Worm (Caenorhabditis elegans) whole organism, young adult: ENCODE measurements around the gene F25E5.1.

Source experiments
- D2030.7 ChIP-seq: fragments of 200-800 bp; sonication (Bioruptor generic); IDR thresholded peaks from 2 replicates; pipeline ENCODE4 v1.3.6; 2022; ENCODE audit warnings: missing genetic modification reagents, missing genetic modification characterization, missing compliant biosample characterization
- F10E7.11 ChIP-seq: sonication (generic microtip); optimal IDR thresholded peaks from 2 replicates; lab custom pipeline; 2017; ENCODE audit warnings: mild to moderate bottlenecking, missing genetic modification characterization, moderate library complexity, missing compliant biosample characterization
- F37B4.10 ChIP-seq: fragments of 200-800 bp; sonication (Bioruptor generic); IDR thresholded peaks from 2 replicates; pipeline ENCODE4 v1.3.6; 2022; ENCODE audit warnings: missing genetic modification characterization, missing compliant biosample characterization
- F39B2.1 ChIP-seq: fragments of 200-800 bp; sonication (Bioruptor generic); IDR thresholded peaks from 2 replicates; pipeline ENCODE4 v1.3.6; 2022; ENCODE audit warnings: missing genetic modification reagents, missing genetic modification characterization, missing compliant biosample characterization
- F49E8.2 ChIP-seq: sonication (generic microtip); optimal IDR thresholded peaks from 3 replicates; lab custom pipeline; 2017; ENCODE audit warnings: missing genetic modification characterization, mild to moderate bottlenecking, missing compliant biosample characterization, antibody characterized with exemption, moderate library complexity; ENCODE audit not compliant: insufficient read depth
- F52B5.7 ChIP-seq: sonication (generic microtip); optimal IDR thresholded peaks from 2 replicates; lab custom pipeline; 2016; ENCODE audit warnings: mild to moderate bottlenecking, missing genetic modification characterization, missing compliant biosample characterization
- F57C9.4 ChIP-seq: sonication (generic microtip); optimal IDR thresholded peaks from 2 replicates; lab custom pipeline; 2017; ENCODE audit warnings: mild to moderate bottlenecking, missing genetic modification characterization, missing compliant biosample characterization
- K11D2.4 ChIP-seq: fragments of 200-800 bp; sonication (Bioruptor generic); IDR thresholded peaks from 2 replicates; pipeline ENCODE4 v1.3.6; 2022; ENCODE audit warnings: missing genetic modification reagents, missing genetic modification characterization, missing compliant biosample characterization
- T07F8.4 ChIP-seq: sonication (generic microtip); optimal IDR thresholded peaks from 2 replicates; lab custom pipeline; 2016; ENCODE audit warnings: mild to moderate bottlenecking, missing genetic modification characterization, moderate library complexity, missing compliant biosample characterization
- Y53F4B.3 ChIP-seq: fragments of 200-800 bp; sonication (Bioruptor generic); IDR thresholded peaks from 2 replicates; pipeline ENCODE4 v1.3.6; 2022; ENCODE audit warnings: missing genetic modification reagents, missing genetic modification characterization, missing compliant biosample characterization
- Y53G8AR.9 ChIP-seq: fragments of 200-800 bp; sonication (Bioruptor generic); conservative IDR thresholded peaks from 2 replicates; pipeline ENCODE4 v1.3.6; 2022; ENCODE audit warnings: missing genetic modification reagents, missing genetic modification characterization, missing compliant biosample characterization
- Y67H2A.10 ChIP-seq: fragments of 200-800 bp; sonication (Bioruptor generic); conservative IDR thresholded peaks from 2 replicates; pipeline ENCODE4 v1.3.6; 2022; ENCODE audit warnings: missing genetic modification reagents, missing genetic modification characterization, missing compliant biosample characterization
- Y79H2A.3 ChIP-seq: fragments of 200-800 bp; sonication (Bioruptor generic); conservative IDR thresholded peaks from 2 replicates; pipeline ENCODE4 v1.3.6; 2022; ENCODE audit warnings: missing genetic modification reagents, missing genetic modification characterization, missing compliant biosample characterization
- akir-1 ChIP-seq: fragments of 200-800 bp; sonication (Bioruptor generic); optimal IDR thresholded peaks from 2 replicates; lab custom pipeline; 2018; ENCODE audit warnings: mild to moderate bottlenecking, missing genetic modification characterization, moderate library complexity, missing compliant biosample characterization
- attf-3 ChIP-seq: fragments of 200-800 bp; sonication (Bioruptor generic); conservative IDR thresholded peaks from 2 replicates; pipeline ENCODE4 v1.3.6; 2022; ENCODE audit warnings: missing genetic modification reagents, missing genetic modification characterization, missing compliant biosample characterization
- bed-1 ChIP-seq: fragments of 200-800 bp; sonication (Bioruptor generic); IDR thresholded peaks from 2 replicates; pipeline ENCODE4 v1.3.6; 2022; ENCODE audit warnings: missing genetic modification reagents, missing genetic modification characterization, missing compliant biosample characterization
- bed-2 ChIP-seq: fragments of 200-800 bp; sonication (Bioruptor generic); IDR thresholded peaks from 2 replicates; pipeline ENCODE4 v1.3.6; 2022; ENCODE audit warnings: missing genetic modification reagents, missing genetic modification characterization, missing compliant biosample characterization
- ccch-3 ChIP-seq: fragments of 200-800 bp; sonication (Bioruptor generic); optimal IDR thresholded peaks from 2 replicates; lab custom pipeline; 2018; ENCODE audit warnings: mild to moderate bottlenecking, missing genetic modification characterization, missing compliant biosample characterization
- chd-7 ChIP-seq: sonication (generic microtip); optimal IDR thresholded peaks from 2 replicates; lab custom pipeline; 2016; ENCODE audit warnings: mild to moderate bottlenecking, missing genetic modification characterization, moderate library complexity, missing compliant biosample characterization
- egl-18 ChIP-seq: fragments of 200-800 bp; sonication (Bioruptor generic); IDR thresholded peaks from 2 replicates; pipeline ENCODE4 v1.3.6; 2022; ENCODE audit warnings: missing genetic modification reagents, missing genetic modification characterization, missing compliant biosample characterization
- egrh-3 ChIP-seq: fragments of 200-800 bp; sonication (Bioruptor generic); IDR thresholded peaks from 2 replicates; pipeline ENCODE4 v1.3.6; 2022; ENCODE audit warnings: missing genetic modification reagents, missing genetic modification characterization, missing compliant biosample characterization
- ekl-4 ChIP-seq: fragments of 200-800 bp; sonication (Bioruptor generic); IDR thresholded peaks from 2 replicates; pipeline ENCODE4 v1.3.6; 2022; ENCODE audit warnings: missing genetic modification reagents, missing genetic modification characterization, missing compliant biosample characterization
- hsf-1 ChIP-seq: fragments of 200-800 bp; sonication (Bioruptor generic); IDR thresholded peaks from 2 replicates; pipeline ENCODE4 v1.3.6; 2022; ENCODE audit warnings: missing genetic modification reagents, missing genetic modification characterization, missing compliant biosample characterization
- lag-1 ChIP-seq: fragments of 200-800 bp; sonication (Bioruptor generic); IDR thresholded peaks from 2 replicates; pipeline ENCODE4 v1.3.6; 2022; ENCODE audit warnings: missing genetic modification reagents, missing genetic modification characterization, missing compliant biosample characterization
- lin-40 ChIP-seq: sonication (generic microtip); optimal IDR thresholded peaks from 2 replicates; lab custom pipeline; 2016; ENCODE audit warnings: missing genetic modification characterization, mild to moderate bottlenecking, missing compliant biosample characterization, missing genotype, missing genetic modification reagents
- lsl-1 ChIP-seq: fragments of 200-800 bp; sonication (Bioruptor generic); optimal IDR thresholded peaks from 2 replicates; lab custom pipeline; 2018; ENCODE audit warnings: mild to moderate bottlenecking, missing genetic modification characterization, moderate library complexity, missing compliant biosample characterization
- madf-6 ChIP-seq: fragments of 200-800 bp; sonication (Bioruptor generic); IDR thresholded peaks from 2 replicates; pipeline ENCODE4 v1.3.6; 2022; ENCODE audit warnings: missing genetic modification reagents, missing genetic modification characterization, missing compliant biosample characterization
- mcd-1 ChIP-seq: fragments of 200-800 bp; sonication (Bioruptor generic); IDR thresholded peaks from 2 replicates; pipeline ENCODE4 v1.3.6; 2022; ENCODE audit warnings: missing genetic modification reagents, missing genetic modification characterization, missing compliant biosample characterization
- nhr-120 ChIP-seq: fragments of 200-800 bp; sonication (Bioruptor generic); IDR thresholded peaks from 2 replicates; pipeline ENCODE4 v1.3.6; 2022; ENCODE audit warnings: missing genetic modification characterization, missing compliant biosample characterization
- nhr-27 ChIP-seq: fragments of 200-800 bp; sonication (Bioruptor generic); optimal IDR thresholded peaks from 2 replicates; lab custom pipeline; 2018; ENCODE audit warnings: mild to moderate bottlenecking, missing genetic modification characterization, moderate library complexity, missing compliant biosample characterization
- pbrm-1 ChIP-seq: fragments of 200-800 bp; sonication (Bioruptor generic); IDR thresholded peaks from 2 replicates; pipeline ENCODE4 v1.3.6; 2022; ENCODE audit warnings: missing genetic modification reagents, missing genetic modification characterization, missing compliant biosample characterization
- pha-4 ChIP-seq: fragments of 150-350 bp; sonication (generic microtip); optimal IDR thresholded peaks from 2 replicates; lab custom pipeline; 2014; ENCODE audit warnings: missing biosample characterization, missing genetic modification reagents, missing genetic modification characterization
- sea-2 ChIP-seq: fragments of 200-800 bp; sonication (Bioruptor generic); IDR thresholded peaks from 2 replicates; pipeline ENCODE4 v1.3.6; 2022; ENCODE audit warnings: missing genetic modification characterization, missing compliant biosample characterization
- snpc-3.4 ChIP-seq: sonication (generic microtip); optimal IDR thresholded peaks from 2 replicates; lab custom pipeline; 2017; ENCODE audit warnings: missing genetic modification characterization, mild to moderate bottlenecking, missing compliant biosample characterization, antibody characterized with exemption, moderate library complexity, missing genotype, missing genetic modification reagents
- sptf-2 ChIP-seq: fragments of 200-800 bp; sonication (Bioruptor generic); optimal IDR thresholded peaks from 2 replicates; lab custom pipeline; 2018; ENCODE audit warnings: mild to moderate bottlenecking, missing genetic modification characterization, missing compliant biosample characterization
- unc-130 ChIP-seq: sonication (generic microtip); optimal IDR thresholded peaks from 2 replicates; lab custom pipeline; 2016; ENCODE audit warnings: missing genetic modification reagents, missing genetic modification characterization, missing compliant biosample characterization
- xnd-1 ChIP-seq: sonication (generic microtip); optimal IDR thresholded peaks from 2 replicates; lab custom pipeline; 2016; ENCODE audit warnings: missing genotype, missing genetic modification reagents, missing genetic modification characterization, missing compliant biosample characterization
- ztf-25 ChIP-seq: fragments of 200-800 bp; sonication (Bioruptor generic); IDR thresholded peaks from 2 replicates; pipeline ENCODE4 v1.3.6; 2022; ENCODE audit warnings: missing genetic modification reagents, missing genetic modification characterization, missing compliant biosample characterization
- ztf-28 ChIP-seq: fragments of 200-800 bp; sonication (Bioruptor generic); IDR thresholded peaks from 2 replicates; pipeline ENCODE4 v1.3.6; 2022; ENCODE audit warnings: missing genetic modification reagents, missing genetic modification characterization, missing compliant biosample characterization
- ztf-3 ChIP-seq: fragments of 200-800 bp; sonication (Bioruptor generic); optimal IDR thresholded peaks from 2 replicates; lab custom pipeline; 2018; ENCODE audit warnings: mild to moderate bottlenecking, missing genetic modification characterization, missing compliant biosample characterization
- ztf-6 ChIP-seq: fragments of 200-800 bp; sonication (Bioruptor generic); IDR thresholded peaks from 2 replicates; pipeline ENCODE4 v1.3.6; 2022; ENCODE audit warnings: missing genetic modification reagents, missing genetic modification characterization, missing compliant biosample characterization

F25E5.1 gene

DNA sequence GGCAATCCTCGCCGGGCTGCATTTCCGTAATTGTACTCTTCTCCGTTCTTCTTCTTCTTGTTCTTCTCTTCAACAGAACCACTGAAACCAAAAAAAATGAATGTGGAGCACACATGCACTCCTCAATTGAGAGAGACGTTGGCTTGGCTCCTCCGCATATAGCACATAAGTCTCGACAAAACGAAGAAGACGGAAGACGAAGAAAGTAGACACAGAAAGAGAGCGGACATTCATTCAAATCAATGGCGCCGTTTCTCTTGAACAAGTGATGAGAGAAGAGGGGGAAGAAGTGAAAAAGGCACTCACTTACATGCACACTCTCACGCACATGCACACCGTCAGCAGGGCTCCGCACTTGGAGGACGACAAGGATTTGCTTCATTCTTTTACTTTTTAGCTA, 28.1 kb upstream of the F25E5.1 start, which contains the start of gene F25E5.9:
Gene F25E5.9, minus strand, starts transcription at position 382 of the 400 bp plus-strand sequence.
- TF ChIP-seq mcd-1 (GFP tag; lab: Robert Waterston, UW) (peak; percentile 18; the same call in 1 of the 2 replicates), akir-1 (GFP tag; lab: Kevin White, UChicago) (no peak), F57C9.4 (tag; lab: Kevin White, UChicago) (no peak), Y53F4B.3 (GFP tag; lab: Robert Waterston, UW) (no peak), lsl-1 (GFP tag; lab: Kevin White, UChicago) (no peak), K11D2.4 (GFP tag; lab: Robert Waterston, UW) (0 out of 2 replicates have a peak, but pooled peaks have one; percentile 16), pha-4 (tag; lab: Kevin White, UChicago) (no peak), D2030.7 (no peak), chd-7 (tag; lab: Kevin White, UChicago) (no peak), ccch-3 (no peak), xnd-1 (no peak), unc-130 (no peak), snpc-3.4 (tag; lab: Kevin White, UChicago) (no peak), F52B5.7 (peak; percentile 10), lin-40 (tag; lab: Kevin White, UChicago) (no peak), lag-1 (GFP tag; lab: Robert Waterston, UW) (no peak), F10E7.11 (peak; percentile 63), T07F8.4 (no peak), hsf-1 (GFP tag; lab: Robert Waterston, UW) (no peak), egrh-3 (GFP tag; lab: Robert Waterston, UW) (no peak)

DNA sequence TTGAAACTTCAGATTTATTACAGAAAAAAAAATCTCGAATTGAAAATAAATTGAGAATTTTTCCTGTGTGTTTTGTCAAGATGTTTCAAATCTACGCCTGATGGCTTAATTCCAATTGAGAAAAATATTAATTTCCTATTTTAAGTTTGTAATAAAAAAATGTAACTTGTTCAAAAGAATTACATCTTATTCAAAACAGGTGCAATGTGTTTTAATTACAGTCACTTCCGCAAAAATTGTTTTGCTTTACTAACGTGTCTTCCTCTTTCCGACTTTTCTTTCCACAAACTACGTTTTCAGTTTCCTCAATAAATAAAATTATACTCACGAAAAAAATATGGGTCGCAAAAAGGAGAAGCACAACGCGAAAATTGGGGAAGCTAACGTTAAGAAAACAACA, 27.7 kb upstream of the F25E5.1 start, which contains the start of gene F25E5.16:
Gene F25E5.16, plus strand, starts transcription at position 301 of the 400 bp plus-strand sequence.
- TF ChIP-seq nhr-120 (GFP tag; lab: Robert Waterston, UW): no peak
- no peak for TF ChIP-seq F49E8.2
- TF ChIP-seq F52B5.7: no peak
- no peak for TF ChIP-seq madf-6 (GFP tag; lab: Robert Waterston, UW)

DNA sequence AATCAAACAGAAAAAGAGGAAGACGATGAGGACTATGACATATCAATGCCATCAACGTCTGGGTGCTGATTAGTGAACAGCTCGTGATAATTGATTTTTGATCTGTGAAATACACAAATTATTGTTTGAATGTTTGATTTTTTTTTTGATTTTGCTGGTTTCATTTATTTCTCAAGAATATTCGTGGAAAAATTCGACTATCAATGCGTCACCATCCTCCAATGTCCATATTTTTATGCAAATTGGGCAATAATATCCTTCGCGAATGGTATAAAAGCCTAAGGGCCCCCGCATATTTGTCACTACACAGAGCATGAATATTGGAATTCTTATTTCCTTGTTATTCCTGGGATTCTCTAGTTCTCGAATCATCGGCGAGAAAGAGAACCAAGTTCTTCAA, 25.9 kb upstream of the F25E5.1 start, which contains the start of gene try-13:
Gene try-13, plus strand, starts transcription at position 301 of the 400 bp plus-strand sequence.
- no peak for TF ChIP-seq F49E8.2
- TF ChIP-seq lsl-1 (GFP tag; lab: Kevin White, UChicago): no peak
- TF ChIP-seq Y53G8AR.9 (GFP tag; lab: Robert Waterston, UW): no peak
- no peak for TF ChIP-seq F37B4.10 (GFP tag; lab: Robert Waterston, UW)
- TF ChIP-seq mcd-1 (GFP tag; lab: Robert Waterston, UW): no peak
- no peak for TF ChIP-seq ztf-3 (GFP tag; lab: Kevin White, UChicago)
- no peak for TF ChIP-seq nhr-27 (tag; lab: Kevin White, UChicago)
- no peak for TF ChIP-seq F39B2.1 (GFP tag; lab: Robert Waterston, UW)
- no peak for TF ChIP-seq sptf-2 (GFP tag; lab: Kevin White, UChicago)
- TF ChIP-seq Y79H2A.3 (GFP tag; lab: Robert Waterston, UW): no peak
- TF ChIP-seq, all 124 proteins: peak for 0

DNA sequence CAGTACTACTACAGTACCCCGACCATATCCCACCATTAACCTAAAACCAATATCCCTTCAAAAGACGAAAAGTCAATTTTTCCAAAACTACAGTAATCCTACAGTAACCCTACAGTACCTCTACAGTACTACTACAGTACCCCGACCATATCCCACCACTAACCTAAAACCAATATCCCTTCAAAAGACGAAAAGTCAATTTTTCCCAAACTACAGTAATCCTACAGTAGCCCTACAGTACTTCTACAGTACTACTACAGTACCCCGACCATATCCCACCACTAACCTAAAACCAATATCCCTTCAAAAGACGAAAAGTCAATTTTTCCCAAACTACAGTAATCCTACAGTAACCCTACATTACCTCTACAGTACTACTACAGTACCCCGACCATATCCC, 22.2 kb upstream of the F25E5.1 start:
- TF ChIP-seq bed-2 (GFP tag; lab: Robert Waterston, UW) (peak; percentile 9; the same call in 1 of the 2 replicates), egrh-3 (GFP tag; lab: Robert Waterston, UW) (peak; percentile 88), ztf-6 (0 out of 2 replicates have a peak, but pooled peaks have one; percentile 35), ztf-28 (0 out of 2 replicates have a peak, but pooled peaks have one; percentile 43), ztf-25 (0 out of 2 replicates have a peak, but pooled peaks have one; percentile 75), egl-18 (0 out of 2 replicates have a peak, but pooled peaks have one; percentile 53), attf-3 (peak; percentile 62), F37B4.10 (GFP tag; lab: Robert Waterston, UW) (peak; percentile 94; the same call in 1 of the 2 replicates), pbrm-1 (0 out of 2 replicates have a peak, but pooled peaks have one; percentile 34), sea-2 (0 out of 2 replicates have a peak, but pooled peaks have one; percentile 33), ekl-4 (peak; percentile 21; the same call in 1 of the 2 replicates), Y67H2A.10 (GFP tag; lab: Robert Waterston, UW) (peak; percentile 19; the same call in 1 of the 2 replicates), F39B2.1 (GFP tag; lab: Robert Waterston, UW) (0 out of 2 replicates have a peak, but pooled peaks have one; percentile 51), bed-1 (0 out of 2 replicates have a peak, but pooled peaks have one; percentile 20)
